Worm (Caenorhabditis elegans): ENCODE data around the gene etr-1.

The etr-1 gene

ce11 chrII:159294-159922, 2.8 kb upstream of the etr-1 start (continued):
- peak; percentile 32 for TF ChIP-seq elt-2 (tag; optimal IDR thresholded peaks at IDR 0.05)
- peak; percentile 26 for TF ChIP-seq ztf-4 (tag; optimal IDR thresholded peaks at IDR 0.05)
- peak; percentile 9 for TF ChIP-seq jun-1 (tag; optimal IDR thresholded peaks at IDR 0.05)
- no peak for TF ChIP-seq nhr-237 (tag; optimal IDR thresholded peaks at IDR 0.05)
- no peak for TF ChIP-seq hlh-4 (tag; optimal IDR thresholded peaks at IDR 0.05)
- TF ChIP-seq pax-3 (tag; optimal IDR thresholded peaks at IDR 0.05), result no peak
- no peak for TF ChIP-seq ces-1 (GFP tag; optimal IDR thresholded peaks at IDR 0.05)
- TF ChIP-seq tlp-1 (tag; optimal IDR thresholded peaks at IDR 0.05), result no peak
- TF ChIP-seq egl-27 (tag; optimal IDR thresholded peaks at IDR 0.05), result no peak
- no peak for TF ChIP-seq alr-1 (tag; optimal IDR thresholded peaks at IDR 0.05; ENCODE audit: borderline replicate concordance)
- no peak for TF ChIP-seq ceh-82 (tag; optimal IDR thresholded peaks at IDR 0.05)
- no peak for TF ChIP-seq C04F5.9 (tag; optimal IDR thresholded peaks at IDR 0.05)
- TF ChIP-seq nhr-77 (tag; optimal IDR thresholded peaks at IDR 0.05), result no peak
- no peak for TF ChIP-seq unc-98 (GFP tag; IDR thresholded peaks at IDR 0.05)
- TF ChIP-seq unc-30 (tag; optimal IDR thresholded peaks at IDR 0.05), result no peak
- peak in 2 of 6 experiments; percentile 14 to 44 for TF ChIP-seq elt-3 (tag; optimal IDR thresholded peaks at IDR 0.05)
- no peak for TF ChIP-seq C16A3.4 (tag; optimal IDR thresholded peaks at IDR 0.05)
- TF ChIP-seq grh-1 (GFP tag; IDR thresholded peaks at IDR 0.05), result no peak
- no peak for TF ChIP-seq lin-13 (GFP tag; optimal IDR thresholded peaks at IDR 0.05)
- TF ChIP-seq pag-3 (tag; optimal IDR thresholded peaks at IDR 0.05; ENCODE audit: borderline replicate concordance, insufficient read depth), result no peak
- peak; percentile 7 for TF ChIP-seq nhr-47 (tag; optimal IDR thresholded peaks at IDR 0.05)
- no peak for TF ChIP-seq fkh-4 (tag; optimal IDR thresholded peaks at IDR 0.05; ENCODE audit: borderline replicate concordance)
- TF ChIP-seq hpl-2 (GFP tag; optimal IDR thresholded peaks at IDR 0.05), result no peak
- TF ChIP-seq nhr-20 (tag; optimal IDR thresholded peaks at IDR 0.05), result peak; percentile 48
- TF ChIP-seq xbp-1 (tag; optimal IDR thresholded peaks at IDR 0.05), result peak; percentile 3
- no peak for TF ChIP-seq ceh-88 (GFP tag; IDR thresholded peaks at IDR 0.05)
- no peak for TF ChIP-seq sptf-1 (tag; optimal IDR thresholded peaks at IDR 0.05)
- no peak for TF ChIP-seq zag-1 (tag; optimal IDR thresholded peaks at IDR 0.05)
- no peak for TF ChIP-seq ets-5 (GFP tag; IDR thresholded peaks at IDR 0.05)
- TF ChIP-seq snpc-4 (tag; optimal IDR thresholded peaks at IDR 0.05), result no peak
- peak in 2 of 3 experiments; percentile 2 to 31 for TF ChIP-seq dpl-1 (GFP tag; optimal IDR thresholded peaks at IDR 0.05)
- no peak for TF ChIP-seq efl-3 (GFP tag; optimal IDR thresholded peaks at IDR 0.05)
- TF ChIP-seq zip-4 (GFP tag; optimal IDR thresholded peaks at IDR 0.05), result no peak
- no peak for TF ChIP-seq pqm-1 (tag; optimal IDR thresholded peaks at IDR 0.05)
- TF ChIP-seq nhr-12 (tag; optimal IDR thresholded peaks at IDR 0.05), result no peak
- TF ChIP-seq nhr-19 (GFP tag; conservative IDR thresholded peaks at IDR 0.05), result no peak
- peak; percentile 63 for TF ChIP-seq rnt-1 (tag; optimal IDR thresholded peaks at IDR 0.05)
- no peak for TF ChIP-seq nhr-11 (tag; optimal IDR thresholded peaks at IDR 0.05)
- TF ChIP-seq ztf-11 (tag; optimal IDR thresholded peaks at IDR 0.05), result no peak
- peak; percentile 31 to 68 for TF ChIP-seq lsy-2 (tag; optimal IDR thresholded peaks at IDR 0.05)
- no peak for TF ChIP-seq nhr-84 (tag; optimal IDR thresholded peaks at IDR 0.05)
- no peak for TF ChIP-seq ceh-8 (GFP tag; optimal IDR thresholded peaks at IDR 0.05)
- TF ChIP-seq unc-62 (GFP tag; optimal IDR thresholded peaks at IDR 0.05), result no peak
- TF ChIP-seq nhr-28 (tag; optimal IDR thresholded peaks at IDR 0.05), result no peak
- TF ChIP-seq nhr-76 (tag; optimal IDR thresholded peaks at IDR 0.05), result no peak
- TF ChIP-seq lin-15B (tag; optimal IDR thresholded peaks at IDR 0.05), result no peak
- peak; percentile 78 for TF ChIP-seq nhr-85 (tag)
- peak; percentile 49 for TF ChIP-seq mep-1 (tag; optimal IDR thresholded peaks at IDR 0.05)
- no peak for TF ChIP-seq sox-4 (tag; optimal IDR thresholded peaks at IDR 0.05)
- no peak for TF ChIP-seq C34B4.2 (tag; optimal IDR thresholded peaks at IDR 0.05)
- peak; percentile 68 for TF ChIP-seq nhr-71 (tag; optimal IDR thresholded peaks at IDR 0.05)
- TF ChIP-seq skn-1 (tag; optimal IDR thresholded peaks at IDR 0.05), result no peak
- peak; percentile 4 to 64 for TF ChIP-seq lin-35 (GFP tag; optimal IDR thresholded peaks at IDR 0.05)
